Fruit fly (Drosophila melanogaster): ENCODE data around the gene Zn72D.

DNA sequence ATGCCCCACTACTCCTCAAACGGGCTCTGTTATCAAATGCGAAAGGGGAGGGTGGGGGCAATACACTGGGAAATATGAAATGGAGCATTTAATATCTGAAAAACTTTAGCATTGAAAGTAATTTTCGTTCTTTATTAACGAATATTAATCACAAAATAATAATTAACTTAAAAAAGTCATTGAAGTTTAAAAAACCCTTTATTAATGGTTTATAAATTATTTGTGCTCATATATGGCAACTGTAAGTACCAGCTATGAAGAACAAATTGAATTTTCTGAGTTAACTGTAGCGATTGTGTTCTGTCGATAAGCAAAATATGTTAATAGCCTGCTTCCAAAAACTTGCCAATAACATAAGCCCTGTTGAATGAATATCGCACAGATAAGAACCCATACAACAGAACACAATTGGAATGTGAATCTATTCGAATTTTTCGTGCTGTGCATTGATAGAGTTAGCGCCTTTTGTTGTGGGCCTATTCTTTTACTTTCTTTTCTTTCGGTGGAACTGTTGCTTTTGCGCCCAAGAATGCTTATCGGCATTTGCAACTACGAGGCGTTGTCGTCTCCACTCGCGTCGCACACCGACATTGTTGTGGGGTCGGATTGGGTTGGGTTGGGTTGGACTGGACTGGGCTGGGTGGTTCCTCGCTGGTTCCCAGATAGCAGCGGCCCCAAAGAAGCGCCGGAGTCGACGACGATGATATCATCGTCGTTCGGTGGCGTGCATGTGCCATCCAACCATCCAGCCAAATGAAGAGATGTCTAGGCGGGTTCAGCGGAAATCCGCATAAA lies 51.4 kb downstream of the Zn72D start:
- TF ChIP-seq Sin3A (optimal IDR thresholded peaks at IDR 0.05) (no peak), Myc (optimal IDR thresholded peaks at IDR 0.05) (no peak), psq (optimal IDR thresholded peaks at IDR 0.05) (no peak), ttk (optimal IDR thresholded peaks at IDR 0.05) (no peak), insv (optimal IDR thresholded peaks at IDR 0.05) (no peak)

Data from Kc167 (cell line).